Fruit fly (Drosophila melanogaster): ENCODE measurements around the gene CG31606.

The CG31606 gene

dm6 chr2L:8156682-8157081 lies 9.3 kb downstream of the CG31606 start (continued):
- TF ChIP-seq CG9609 (GFP tag; optimal IDR thresholded peaks at IDR 0.05): peak; percentile 41
- TF ChIP-seq dpn (GFP tag; optimal IDR thresholded peaks at IDR 0.05): peak; percentile 71 to 76
- peak; percentile 4 for TF ChIP-seq nom (GFP tag; optimal IDR thresholded peaks at IDR 0.05)

dm6 chr2L:8157166-8157565 lies 9.8 kb downstream of the CG31606 start:
- TF ChIP-seq cwo (GFP tag; optimal IDR thresholded peaks at IDR 0.05) (peak; percentile 60), mirr (GFP tag; optimal IDR thresholded peaks at IDR 0.05) (peak; percentile 3), bcd (GFP tag; optimal IDR thresholded peaks at IDR 0.05) (no peak), Bgb (GFP tag; IDR thresholded peaks at IDR 0.05; ENCODE audit: partially characterized antibody) (0 out of 2 replicates have a peak, but pooled peaks have one; percentile 0), dan (GFP tag; IDR thresholded peaks at IDR 0.05) (no peak), CG12659 (GFP tag; optimal IDR thresholded peaks at IDR 0.05) (no peak), CG34224 (GFP tag; IDR thresholded peaks at IDR 0.05; ENCODE audit: partially characterized antibody) (0 out of 3 replicates have a peak, but pooled peaks have one; percentile 3), HLH3B (GFP tag; IDR thresholded peaks at IDR 0.05) (no peak), mam (GFP tag; optimal IDR thresholded peaks at IDR 0.05) (no peak), klu (GFP tag; IDR thresholded peaks at IDR 0.05) (no peak), CG31365 (tag; optimal IDR thresholded peaks at IDR 0.05) (no peak), Jarid2 (GFP tag; optimal IDR thresholded peaks at IDR 0.05) (no peak), scrt (GFP tag; optimal IDR thresholded peaks at IDR 0.05) (no peak), D19B (GFP tag; optimal IDR thresholded peaks at IDR 0.05) (no peak), CG10543 (GFP tag; optimal IDR thresholded peaks at IDR 0.05) (no peak), CG34376 (GFP tag; optimal IDR thresholded peaks at IDR 0.05) (peak; percentile 89)

- TF ChIP-seq pnt (GFP tag; optimal IDR thresholded peaks at IDR 0.05): peak; percentile 96
- TF ChIP-seq CG12391 (tag; optimal IDR thresholded peaks at IDR 0.05): peak; percentile 95
- peak; percentile 94 for TF ChIP-seq fd96Cb (tag; optimal IDR thresholded peaks at IDR 0.05)
- no peak for TF ChIP-seq cg (GFP tag; optimal IDR thresholded peaks at IDR 0.05)
- peak; percentile 82 for TF ChIP-seq ase (GFP tag; IDR thresholded peaks at IDR 0.05)
- peak; percentile 95 for TF ChIP-seq CG1603 (tag; optimal IDR thresholded peaks at IDR 0.05)
- TF ChIP-seq Hand (GFP tag; optimal IDR thresholded peaks at IDR 0.05): peak; percentile 82
- TF ChIP-seq slp2 (GFP tag; optimal IDR thresholded peaks at IDR 0.05): peak; percentile 92
- TF ChIP-seq CG3838 (GFP tag; optimal IDR thresholded peaks at IDR 0.05): peak; percentile 75
- TF ChIP-seq HLH4C (GFP tag; IDR thresholded peaks at IDR 0.05; ENCODE audit: partially characterized antibody): no peak
- TF ChIP-seq BEAF-32 (GFP tag; optimal IDR thresholded peaks at IDR 0.05): peak; percentile 42
- TF ChIP-seq nmo (GFP tag; optimal IDR thresholded peaks at IDR 0.05): peak; percentile 96
- TF ChIP-seq CG3407 (GFP tag; optimal IDR thresholded peaks at IDR 0.05): peak; percentile 83
- peak; percentile 90 for TF ChIP-seq ara (GFP tag; IDR thresholded peaks at IDR 0.05)
- peak; percentile 83 for TF ChIP-seq grn (GFP tag; optimal IDR thresholded peaks at IDR 0.05)
- peak; percentile 93 for TF ChIP-seq CG33213 (GFP tag; optimal IDR thresholded peaks at IDR 0.05)
- TF ChIP-seq CG10979 (tag; optimal IDR thresholded peaks at IDR 0.05): peak; percentile 92
- peak; percentile 95 for TF ChIP-seq CG9817 (tag; optimal IDR thresholded peaks at IDR 0.05)
- peak; percentile 96 for TF ChIP-seq bcd (GFP tag; optimal IDR thresholded peaks at IDR 0.05)
- TF ChIP-seq Six4 (GFP tag; optimal IDR thresholded peaks at IDR 0.05): peak; percentile 94
- peak; percentile 93 for TF ChIP-seq CG3281 (GFP tag; optimal IDR thresholded peaks at IDR 0.05)
- TF ChIP-seq E2f2 (GFP tag; IDR thresholded peaks at IDR 0.05): peak; percentile 72
- peak; percentile 85 for TF ChIP-seq CG12236 (GFP tag; optimal IDR thresholded peaks at IDR 0.05)
- TF ChIP-seq btn (GFP tag; optimal IDR thresholded peaks at IDR 0.05): peak; percentile 84
- TF ChIP-seq ato (GFP tag; IDR thresholded peaks at IDR 0.05; ENCODE audit: partially characterized antibody): no peak
- TF ChIP-seq CG10147 (GFP tag; optimal IDR thresholded peaks at IDR 0.05): peak; percentile 92
- 0 out of 2 replicates have a peak, but pooled peaks have one; percentile 59 for TF ChIP-seq Doc2 (GFP tag; IDR thresholded peaks at IDR 0.05)
- peak; percentile 98 for TF ChIP-seq lilli (GFP tag; optimal IDR thresholded peaks at IDR 0.05)
- TF ChIP-seq pfk (GFP tag; optimal IDR thresholded peaks at IDR 0.05): peak; percentile 41
- TF ChIP-seq CG32772 (GFP tag; IDR thresholded peaks at IDR 0.05): peak; percentile 94
Observed at dm6 chr2L:8159498-8159897, 12.1 kb downstream of the CG31606 start, which contains the start of the genes PAPLA1 and Rbsn-5. PAPLA1 (minus strand) TSS chr2L:8159638. Rbsn-5 (plus strand) TSS chr2L:8159832.

All from whole organism, embryonic.